Worm (Caenorhabditis elegans) whole organism, L4 larva: ENCODE data around the gene Y43F4B.10.

ENCODE experiments used
- R02D3.7 ChIP-seq: fragments of 150-350 bp; sonication (generic microtip); optimal IDR thresholded peaks from 3 replicates; lab custom pipeline; 2014; ENCODE audit warnings: missing biosample characterization, missing genetic modification characterization
- Y5F2A.4 ChIP-seq: fragments of 200-800 bp; sonication (Bioruptor generic); optimal IDR thresholded peaks from 2 replicates; lab custom pipeline; 2018; ENCODE audit warnings: mild to moderate bottlenecking, missing genetic modification characterization, missing compliant biosample characterization
- ces-1 ChIP-seq: fragments of 150-350 bp; sonication (generic microtip); optimal IDR thresholded peaks from 4 replicates; lab custom pipeline; 2014; ENCODE audit warnings: missing biosample characterization, missing genetic modification reagents, missing genetic modification characterization
- fkh-10 ChIP-seq: fragments of 150-350 bp; optimal IDR thresholded peaks from 2 replicates; lab custom pipeline; 2014; ENCODE audit warnings: missing biosample characterization, missing genetic modification reagents, missing genetic modification characterization
- gei-8 ChIP-seq: fragments of 200-800 bp; sonication (Bioruptor generic); optimal IDR thresholded peaks from 2 replicates; lab custom pipeline; 2018; ENCODE audit warnings: mild to moderate bottlenecking, missing genetic modification characterization, missing compliant biosample characterization
- lin-13 ChIP-seq: fragments of 150-350 bp; optimal IDR thresholded peaks from 2 replicates; lab custom pipeline; 2014; ENCODE audit warnings: missing biosample characterization, missing genetic modification reagents, missing genetic modification characterization
- lsy-2 ChIP-seq, 2 experiments: fragments of 150-350 bp in 1 of 2; sonication (generic microtip) in 1 of 2; optimal IDR thresholded peaks; 2 replicates each; lab custom pipeline; 2014 to 2017; ENCODE audit warnings: missing biosample characterization in 2 of 2, missing genetic modification characterization in 2 of 2
- nhr-11 ChIP-seq: fragments of 150-350 bp; optimal IDR thresholded peaks from 2 replicates; lab custom pipeline; 2014; ENCODE audit warnings: missing biosample characterization, missing genetic modification characterization
- nhr-111 ChIP-seq: fragments of 200-800 bp; sonication (Bioruptor generic); optimal IDR thresholded peaks from 2 replicates; lab custom pipeline; 2018; ENCODE audit warnings: mild to moderate bottlenecking, missing genetic modification characterization, missing compliant biosample characterization
- nhr-25 ChIP-seq: sonication (generic microtip); optimal IDR thresholded peaks from 2 replicates; lab custom pipeline; 2017; ENCODE audit warnings: missing genetic modification characterization, mild to moderate bottlenecking, missing compliant biosample characterization, antibody characterized with exemption, moderate library complexity, borderline replicate concordance; ENCODE audit not compliant: insufficient read depth
- pha-4 ChIP-seq, 2 experiments: fragments of 150-350 bp in 1 of 2; fragments of 200-800 bp in 1 of 2; sonication (Bioruptor generic) in 1 of 2; IDR thresholded peaks in 1 of 2; optimal IDR thresholded peaks in 1 of 2; 2 replicates each; pipeline versions ENCODE4 v1.3.6 to Lab custom; 2014 to 2022; ENCODE audit warnings: missing genetic modification characterization in 2 of 2, missing genetic modification reagents in 2 of 2, missing biosample characterization in 1 of 2, missing compliant biosample characterization in 1 of 2
- sdz-12 ChIP-seq: fragments of 200-800 bp; sonication (Bioruptor generic); optimal IDR thresholded peaks from 2 replicates; lab custom pipeline; 2018; ENCODE audit warnings: mild to moderate bottlenecking, missing genetic modification characterization, missing compliant biosample characterization

DNA sequence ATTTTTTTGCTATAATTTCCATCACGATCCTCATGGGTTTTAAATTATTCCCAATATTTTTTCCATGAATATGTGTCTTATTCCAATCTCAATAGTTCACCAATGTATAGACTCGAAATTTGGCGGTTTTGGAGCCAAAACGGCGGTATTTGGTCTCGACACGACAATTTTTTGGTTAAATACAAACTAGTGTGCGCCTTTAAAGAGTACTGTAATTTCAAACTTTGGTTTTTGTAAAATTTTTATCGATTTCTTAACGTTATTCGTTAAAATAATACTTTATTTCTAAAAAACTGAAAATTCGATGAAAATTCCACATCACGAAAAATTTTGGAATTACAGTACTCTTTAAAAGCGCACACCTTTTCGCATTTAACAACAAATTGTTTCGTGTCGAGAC lies 768 bp downstream of the Y43F4B.10 start:
- TF ChIP-seq R02D3.7 (tag; lab: Kevin White, UChicago) (no peak), nhr-25 (tag; lab: Kevin White, UChicago) (no peak), ces-1 (GFP tag; lab: Kevin White, UChicago) (no peak), fkh-10 (no peak), pha-4 (GFP tag; IDR thresholded peaks at IDR 0.05; lab: Robert Waterston, UW) (no peak), pha-4 (tag; optimal IDR thresholded peaks at IDR 0.05; lab: Kevin White, UChicago) (no peak), nhr-111 (GFP tag; lab: Kevin White, UChicago) (no peak), lin-13 (no peak), nhr-11 (tag; lab: Kevin White, UChicago) (no peak), gei-8 (GFP tag; lab: Kevin White, UChicago) (no peak), Y5F2A.4 (GFP tag; lab: Kevin White, UChicago) (no peak), sdz-12 (GFP tag; lab: Kevin White, UChicago) (no peak), lsy-2 (tag; optimal IDR thresholded peaks at IDR 0.05; lab: Kevin White, UChicago) (no peak)
